Worm (Caenorhabditis elegans): ENCODE measurements around the gene F54F12.1.

F54F12.1 gene

DNA sequence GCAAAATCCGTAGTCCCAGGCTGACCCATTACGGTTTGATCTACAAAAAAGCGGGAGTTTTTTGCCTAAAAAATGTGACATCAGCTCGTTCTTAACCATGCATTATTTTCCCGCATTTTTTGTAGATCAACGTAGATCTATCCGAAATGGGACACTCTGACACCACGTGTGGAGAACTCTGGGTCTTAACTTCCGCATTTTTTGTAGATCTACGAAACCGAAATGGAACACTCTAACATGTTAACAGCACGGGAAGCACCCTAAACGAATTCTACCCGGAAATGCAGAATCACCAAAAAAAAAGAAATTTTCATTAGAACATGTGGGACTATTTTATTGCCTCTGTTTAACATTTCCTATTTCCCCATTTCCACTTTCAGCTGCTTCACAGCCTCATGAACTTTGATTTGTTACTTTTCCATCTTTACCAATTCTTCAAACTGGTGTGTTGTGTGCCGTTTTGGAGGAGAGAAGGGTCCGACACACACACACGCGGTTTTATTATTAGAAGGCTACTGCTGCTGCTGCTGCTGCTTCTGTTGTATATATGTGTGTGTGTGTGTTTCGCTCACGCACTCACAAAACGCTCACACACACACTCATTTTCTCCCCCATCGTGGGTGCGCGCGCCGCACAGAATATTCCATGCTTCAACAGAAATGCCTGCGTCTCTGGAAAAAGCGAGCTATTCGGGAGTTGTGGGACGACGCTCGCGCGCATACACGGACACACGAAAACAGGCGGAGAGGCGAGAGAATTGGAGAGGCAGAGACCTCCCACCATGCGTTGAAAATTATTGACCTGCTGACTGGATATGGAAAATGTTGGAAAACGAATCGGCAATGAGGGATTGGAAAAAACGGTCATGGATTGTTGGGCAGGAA lies 12.9 kb upstream of the F54F12.1 start (continued):
- TF ChIP-seq ceh-31 (tag; optimal IDR thresholded peaks at IDR 0.05), result peak; percentile 97
- TF ChIP-seq ceh-34 (tag; optimal IDR thresholded peaks at IDR 0.05), result peak; percentile 86
- peak; percentile 68 for TF ChIP-seq ceh-2 (tag; optimal IDR thresholded peaks at IDR 0.05)
- TF ChIP-seq madf-2 (tag; optimal IDR thresholded peaks at IDR 0.05), result no peak
- TF ChIP-seq ceh-30 (tag; optimal IDR thresholded peaks at IDR 0.05), result peak; percentile 37
- TF ChIP-seq lim-6 (tag; optimal IDR thresholded peaks at IDR 0.05), result peak; percentile 66
- TF ChIP-seq zip-5 (tag; optimal IDR thresholded peaks at IDR 0.05), result no peak
- peak; percentile 90 for TF ChIP-seq tbx-2 (tag; optimal IDR thresholded peaks at IDR 0.05)
- no peak for TF ChIP-seq nhr-232 (tag; optimal IDR thresholded peaks at IDR 0.05)
- TF ChIP-seq ahr-1 (tag; optimal IDR thresholded peaks at IDR 0.05), result peak; percentile 34
- peak; percentile 87 for TF ChIP-seq unc-42 (tag; optimal IDR thresholded peaks at IDR 0.05)
- peak; percentile 58 for TF ChIP-seq hlh-8 (tag; optimal IDR thresholded peaks at IDR 0.05)
- no peak for TF ChIP-seq sox-4 (tag; optimal IDR thresholded peaks at IDR 0.05)
- peak; percentile 4 for TF ChIP-seq lin-11 (tag; optimal IDR thresholded peaks at IDR 0.05)
- peak; percentile 62 for TF ChIP-seq ceh-6 (GFP tag; optimal IDR thresholded peaks at IDR 0.05)
- peak; percentile 4 for TF ChIP-seq ceh-22 (tag; optimal IDR thresholded peaks at IDR 0.05)
- peak; percentile 47 for TF ChIP-seq sdc-2 (tag; optimal IDR thresholded peaks at IDR 0.05)
- peak; percentile 1 for TF ChIP-seq gmeb-2 (tag; optimal IDR thresholded peaks at IDR 0.05)
- peak; percentile 38 for TF ChIP-seq fkh-6 (tag; optimal IDR thresholded peaks at IDR 0.05)
- TF ChIP-seq Y22D7AL.16 (tag; optimal IDR thresholded peaks at IDR 0.05), result no peak
- peak; percentile 65 for TF ChIP-seq C08G9.2 (tag; optimal IDR thresholded peaks at IDR 0.05)
- peak; percentile 55 for TF ChIP-seq F13H6.1 (tag; optimal IDR thresholded peaks at IDR 0.05)
- TF ChIP-seq pax-1 (tag; optimal IDR thresholded peaks at IDR 0.05), result peak; percentile 0
- peak; percentile 56 for TF ChIP-seq ama-1 (optimal IDR thresholded peaks at IDR 0.05)
- TF ChIP-seq unc-3 (GFP tag; conservative IDR thresholded peaks at IDR 0.05), result no peak; the same call in 1 of the 2 replicates
- peak; percentile 65 for TF ChIP-seq unc-3 (tag; optimal IDR thresholded peaks at IDR 0.05)
- peak; percentile 72 for TF ChIP-seq unc-86 (tag; optimal IDR thresholded peaks at IDR 0.05)
- peak; percentile 73 for TF ChIP-seq ets-4 (tag; optimal IDR thresholded peaks at IDR 0.05)
- TF ChIP-seq pros-1 (tag; optimal IDR thresholded peaks at IDR 0.05), result peak; percentile 70
- no peak for TF ChIP-seq ceh-24 (tag; optimal IDR thresholded peaks at IDR 0.05)
- TF ChIP-seq fax-1 (tag; optimal IDR thresholded peaks at IDR 0.05), result peak; percentile 31
- TF ChIP-seq ttx-3 (tag; optimal IDR thresholded peaks at IDR 0.05), result no peak
- TF ChIP-seq fkh-10 (GFP tag; optimal IDR thresholded peaks at IDR 0.05), result peak; percentile 63
- no peak for TF ChIP-seq tbx-7 (tag; optimal IDR thresholded peaks at IDR 0.05)
- peak; percentile 9 for TF ChIP-seq che-1 (tag; optimal IDR thresholded peaks at IDR 0.05)
- TF ChIP-seq mec-3 (tag; optimal IDR thresholded peaks at IDR 0.05; ENCODE audit: borderline replicate concordance), result peak; percentile 41
- no peak for TF ChIP-seq elt-4 (tag; optimal IDR thresholded peaks at IDR 0.05)
- no peak for TF ChIP-seq npax-4 (tag; optimal IDR thresholded peaks at IDR 0.05)
- TF ChIP-seq hlh-15 (tag; optimal IDR thresholded peaks at IDR 0.05), result no peak
- no peak for TF ChIP-seq ceh-9 (tag; optimal IDR thresholded peaks at IDR 0.05)
- TF ChIP-seq dve-1 (tag; optimal IDR thresholded peaks at IDR 0.05), result peak; percentile 86
- peak; percentile 82 for TF ChIP-seq ceh-14 (tag; optimal IDR thresholded peaks at IDR 0.05)
- peak; percentile 45 for TF ChIP-seq eyg-1 (tag; optimal IDR thresholded peaks at IDR 0.05)

DNA sequence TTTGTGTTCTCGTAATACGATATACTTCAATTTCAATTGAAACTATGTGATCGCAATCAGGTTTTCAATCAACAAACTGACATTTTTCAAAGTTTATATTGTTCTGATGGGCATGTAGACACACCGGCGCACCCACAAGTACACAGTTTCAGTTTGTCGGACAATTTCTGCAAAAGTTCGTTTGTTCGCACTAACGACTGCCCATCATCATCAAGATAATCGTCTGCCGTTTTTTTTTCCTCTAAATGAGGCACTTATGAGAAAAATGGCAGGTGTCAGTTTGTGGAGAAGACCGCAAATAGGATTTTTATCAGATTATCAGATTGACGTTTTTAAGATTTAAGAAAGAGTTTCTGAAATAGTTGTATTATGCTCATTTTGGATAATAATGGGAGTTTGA lies 11.6 kb upstream of the F54F12.1 start:
- no peak for TF ChIP-seq pax-1 (tag; optimal IDR thresholded peaks at IDR 0.05)
- no peak for TF ChIP-seq ahr-1 (tag; optimal IDR thresholded peaks at IDR 0.05)
- TF ChIP-seq hlh-15 (tag; optimal IDR thresholded peaks at IDR 0.05), result no peak
- TF ChIP-seq sdc-2 (tag; optimal IDR thresholded peaks at IDR 0.05), result no peak
- TF ChIP-seq unc-86 (tag; optimal IDR thresholded peaks at IDR 0.05), result no peak
- no peak for TF ChIP-seq syd-9 (tag; optimal IDR thresholded peaks at IDR 0.05)
- no peak for TF ChIP-seq fkh-6 (tag; optimal IDR thresholded peaks at IDR 0.05)
- no peak for TF ChIP-seq elt-4 (tag; optimal IDR thresholded peaks at IDR 0.05)
- TF ChIP-seq ceh-48 (tag; optimal IDR thresholded peaks at IDR 0.05), result no peak
- TF ChIP-seq sox-4 (tag; optimal IDR thresholded peaks at IDR 0.05), result no peak
- no peak for TF ChIP-seq pag-3 (tag; optimal IDR thresholded peaks at IDR 0.05; ENCODE audit: borderline replicate concordance)
- TF ChIP-seq zip-5 (tag; optimal IDR thresholded peaks at IDR 0.05), result no peak
